Worm (Caenorhabditis elegans) whole organism, L1 larva: ENCODE data around the gene W03F9.9.

Experiments
- C34B4.2 ChIP-seq: sonication (generic microtip); optimal IDR thresholded peaks from 2 replicates; lab custom pipeline; 2017; ENCODE audit warnings: mild to moderate bottlenecking, missing genetic modification characterization, missing compliant biosample characterization
- F16B12.6 ChIP-seq: fragments of 150-350 bp; optimal IDR thresholded peaks from 2 replicates; lab custom pipeline; 2014; ENCODE audit warnings: missing biosample characterization, missing genetic modification characterization
- Y116A8C.19 ChIP-seq: sonication (generic microtip); optimal IDR thresholded peaks from 2 replicates; lab custom pipeline; 2016; ENCODE audit warnings: missing compliant biosample characterization, missing genetic modification characterization, borderline replicate concordance
- alr-1 ChIP-seq: fragments of 200-800 bp; sonication (Bioruptor generic); optimal IDR thresholded peaks from 2 replicates; lab custom pipeline; 2018; ENCODE audit warnings: borderline replicate concordance, mild to moderate bottlenecking, missing genetic modification characterization, missing compliant biosample characterization
- aly-2 ChIP-seq: fragments of 150-350 bp; optimal IDR thresholded peaks from 2 replicates; lab custom pipeline; 2014; ENCODE audit warnings: missing biosample characterization, missing genetic modification characterization
- ama-1 ChIP-seq: fragments of 150-350 bp; optimal IDR thresholded peaks from 2 replicates; lab custom pipeline; 2014
- blmp-1 ChIP-seq: fragments of 150-350 bp; optimal IDR thresholded peaks from 2 replicates; lab custom pipeline; 2014; ENCODE audit warnings: missing biosample characterization, missing genetic modification characterization
- ceh-63 ChIP-seq: fragments of 200-800 bp; sonication (Bioruptor generic); optimal IDR thresholded peaks from 2 replicates; lab custom pipeline; 2018; ENCODE audit warnings: mild to moderate bottlenecking, missing genetic modification characterization, missing compliant biosample characterization
- ceh-82 ChIP-seq, 3 experiments: fragments of 150-350 bp in 1 of 3; sonication (generic microtip) in 2 of 3; optimal IDR thresholded peaks; 2 replicates each; lab custom pipeline; 2014 to 2017; ENCODE audit warnings: missing biosample characterization in 3 of 3, missing genetic modification characterization in 3 of 3
- efl-1 ChIP-seq, 4 experiments: fragments of 150-350 bp; optimal IDR thresholded peaks in 3 of 4; peaks in 1 of 4; 1 replicate in 1 of 4; 2 replicates in 3 of 4; lab custom pipeline; 2014; ENCODE audit warnings: missing biosample characterization in 2 of 4, missing genetic modification characterization in 2 of 4, missing genetic modification reagents in 2 of 4
- efl-3 ChIP-seq: fragments of 200-800 bp; sonication (Bioruptor generic); optimal IDR thresholded peaks from 2 replicates; lab custom pipeline; 2018; ENCODE audit warnings: mild to moderate bottlenecking, missing genetic modification characterization, missing compliant biosample characterization
- fkh-10 ChIP-seq: sonication (generic microtip); optimal IDR thresholded peaks from 2 replicates; lab custom pipeline; 2017; ENCODE audit warnings: missing biosample characterization, missing genetic modification reagents, missing genetic modification characterization
- fkh-4 ChIP-seq: sonication (generic microtip); optimal IDR thresholded peaks from 2 replicates; lab custom pipeline; 2016; ENCODE audit warnings: missing compliant biosample characterization, missing genetic modification characterization, borderline replicate concordance
- fkh-8 ChIP-seq: sonication (generic microtip); optimal IDR thresholded peaks from 2 replicates; lab custom pipeline; 2016; ENCODE audit warnings: mild to moderate bottlenecking, missing genetic modification characterization, missing compliant biosample characterization
- fos-1 ChIP-seq: fragments of 150-350 bp; optimal IDR thresholded peaks from 2 replicates; lab custom pipeline; 2014; ENCODE audit warnings: missing biosample characterization, missing genetic modification characterization
- hlh-4 ChIP-seq: sonication (generic microtip); optimal IDR thresholded peaks from 2 replicates; lab custom pipeline; 2016; ENCODE audit warnings: mild to moderate bottlenecking, missing genetic modification characterization, missing compliant biosample characterization
- irx-1 ChIP-seq: sonication (generic microtip); optimal IDR thresholded peaks from 2 replicates; lab custom pipeline; 2016; ENCODE audit warnings: missing genetic modification characterization, missing compliant biosample characterization
- isw-1 ChIP-seq: fragments of 200-800 bp; sonication (Bioruptor generic); IDR thresholded peaks from 2 replicates; pipeline ENCODE4 v1.3.6; 2022; ENCODE audit warnings: missing genetic modification characterization, missing compliant biosample characterization
- jun-1 ChIP-seq: fragments of 150-350 bp; optimal IDR thresholded peaks from 2 replicates; lab custom pipeline; 2014; ENCODE audit warnings: missing biosample characterization, missing genetic modification reagents, missing genetic modification characterization
- lin-15B ChIP-seq: fragments of 150-350 bp; sonication (generic microtip); optimal IDR thresholded peaks from 3 replicates; lab custom pipeline; 2014; ENCODE audit warnings: missing biosample characterization, missing genetic modification characterization
- mef-2 ChIP-seq: fragments of 150-350 bp; optimal IDR thresholded peaks from 2 replicates; lab custom pipeline; 2014; ENCODE audit warnings: missing biosample characterization, missing genetic modification characterization
- nhr-19 ChIP-seq: fragments of 200-800 bp; sonication (Bioruptor generic); conservative IDR thresholded peaks from 2 replicates; pipeline ENCODE4 v1.3.6; 2022; ENCODE audit warnings: missing genetic modification characterization, missing compliant biosample characterization
- nhr-20 ChIP-seq: sonication (generic microtip); optimal IDR thresholded peaks from 2 replicates; lab custom pipeline; 2016; ENCODE audit warnings: mild to moderate bottlenecking, missing genetic modification characterization, missing compliant biosample characterization
- nhr-237 ChIP-seq: fragments of 150-350 bp; optimal IDR thresholded peaks from 2 replicates; lab custom pipeline; 2014; ENCODE audit warnings: missing biosample characterization, missing genetic modification characterization
- nhr-28 ChIP-seq: fragments of 150-350 bp; optimal IDR thresholded peaks from 2 replicates; lab custom pipeline; 2014; ENCODE audit warnings: missing biosample characterization, missing genetic modification characterization
- nhr-47 ChIP-seq: sonication (generic microtip); optimal IDR thresholded peaks from 2 replicates; lab custom pipeline; 2016; ENCODE audit warnings: mild to moderate bottlenecking, missing genetic modification characterization, moderate library complexity, missing compliant biosample characterization
- nhr-71 ChIP-seq: sonication (generic microtip); optimal IDR thresholded peaks from 2 replicates; lab custom pipeline; 2016; ENCODE audit warnings: mild to moderate bottlenecking, missing genetic modification characterization, moderate library complexity, missing compliant biosample characterization
- nhr-77 ChIP-seq: fragments of 150-350 bp; optimal IDR thresholded peaks from 2 replicates; lab custom pipeline; 2014; ENCODE audit warnings: missing biosample characterization, missing genetic modification characterization
- nhr-84 ChIP-seq: sonication (generic microtip); optimal IDR thresholded peaks from 2 replicates; lab custom pipeline; 2017; ENCODE audit warnings: missing biosample characterization, missing genetic modification characterization
- nhr-85 ChIP-seq: sonication (generic microtip); peaks from one replicate; lab custom pipeline; 2016; ENCODE audit warnings: missing genetic modification characterization, inconsistent platforms, missing compliant biosample characterization
- nhr-90 ChIP-seq: sonication (generic microtip); optimal IDR thresholded peaks from 2 replicates; lab custom pipeline; 2016; ENCODE audit warnings: mild to moderate bottlenecking, missing genetic modification characterization, missing compliant biosample characterization; ENCODE audit not compliant: poor library complexity
- pax-3 ChIP-seq: fragments of 200-800 bp; sonication (Bioruptor generic); optimal IDR thresholded peaks from 2 replicates; lab custom pipeline; 2018; ENCODE audit warnings: mild to moderate bottlenecking, missing genetic modification characterization, moderate library complexity, missing compliant biosample characterization
- rnt-1 ChIP-seq: sonication (generic microtip); optimal IDR thresholded peaks from 2 replicates; lab custom pipeline; 2016; ENCODE audit warnings: mild to moderate bottlenecking, missing genetic modification characterization, moderate library complexity, missing compliant biosample characterization
- skn-1 ChIP-seq: fragments of 150-350 bp; optimal IDR thresholded peaks from 2 replicates; lab custom pipeline; 2014; ENCODE audit warnings: missing biosample characterization, missing genetic modification characterization
- snpc-4 ChIP-seq: fragments of 150-350 bp; optimal IDR thresholded peaks from 2 replicates; lab custom pipeline; 2014; ENCODE audit warnings: missing biosample characterization, missing genetic modification characterization
- snu-23 ChIP-seq: sonication (generic microtip); optimal IDR thresholded peaks from 2 replicates; lab custom pipeline; 2016; ENCODE audit warnings: missing genetic modification characterization, missing compliant biosample characterization
- swsn-7 ChIP-seq: sonication (generic microtip); optimal IDR thresholded peaks from 2 replicates; lab custom pipeline; 2016; ENCODE audit warnings: missing genetic modification characterization, missing compliant biosample characterization
- unc-130 ChIP-seq: fragments of 150-350 bp; optimal IDR thresholded peaks from 2 replicates; lab custom pipeline; 2017; ENCODE audit warnings: missing biosample characterization, missing genetic modification characterization, inconsistent platforms
- unc-98 ChIP-seq: fragments of 200-800 bp; sonication (Bioruptor generic); IDR thresholded peaks from 2 replicates; pipeline ENCODE4 v1.3.6; 2022; ENCODE audit warnings: missing genetic modification characterization, missing compliant biosample characterization
- vab-15 ChIP-seq: sonication (generic microtip); optimal IDR thresholded peaks from 2 replicates; lab custom pipeline; 2017; ENCODE audit warnings: missing genotype, mild to moderate bottlenecking, missing genetic modification characterization, missing compliant biosample characterization
- ztf-4 ChIP-seq: fragments of 150-350 bp; optimal IDR thresholded peaks from 2 replicates; lab custom pipeline; 2014; ENCODE audit warnings: missing biosample characterization, missing genetic modification characterization

The W03F9.9 gene

DNA sequence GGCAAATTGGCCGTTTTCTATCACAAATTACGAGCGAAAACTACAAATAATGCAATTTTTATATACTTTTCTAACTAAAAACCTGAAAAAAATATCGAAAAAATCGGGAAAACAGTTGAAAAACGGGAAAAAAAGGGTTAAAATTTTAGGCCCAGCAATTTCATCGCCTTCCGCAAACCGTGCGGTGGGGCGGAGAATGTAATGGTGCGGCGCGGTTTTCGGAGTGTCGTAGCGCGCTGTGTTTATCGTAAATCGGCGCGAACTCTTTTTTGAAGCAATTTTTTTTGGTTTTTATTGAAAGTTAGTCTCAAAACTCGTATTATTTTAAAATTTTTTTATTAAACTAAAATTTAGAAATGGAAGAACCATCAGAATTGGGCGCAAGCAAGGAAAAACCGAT lies 34.2 kb upstream of the W03F9.9 start, which contains the start of gene picd-1 (continued):
- TF ChIP-seq C34B4.2 (tag; lab: Kevin White, UChicago) (no peak), irx-1 (tag; lab: Kevin White, UChicago) (peak; percentile 40), nhr-71 (tag; lab: Kevin White, UChicago) (peak; percentile 88), alr-1 (no peak), isw-1 (GFP tag; lab: Robert Waterston, UW) (peak; percentile 70), fkh-10 (GFP tag; lab: Kevin White, UChicago) (peak; percentile 37), vab-15 (no peak), nhr-77 (tag; lab: Kevin White, UChicago) (peak; percentile 58), jun-1 (tag; lab: Kevin White, UChicago) (peak; percentile 54), pax-3 (tag; lab: Kevin White, UChicago) (peak; percentile 37), aly-2 (tag; lab: Kevin White, UChicago) (no peak), rnt-1 (tag; lab: Kevin White, UChicago) (peak; percentile 86), efl-3 (GFP tag; lab: Kevin White, UChicago) (no peak), nhr-85 (tag; lab: Kevin White, UChicago) (peak; percentile 77), unc-98 (no peak), snu-23 (peak; percentile 89), nhr-47 (tag; lab: Kevin White, UChicago) (no peak), snpc-4 (tag; lab: Kevin White, UChicago) (peak; percentile 39), mef-2 (tag; lab: Kevin White, UChicago) (no peak), efl-1 (optimal IDR thresholded peaks at IDR 0.05; lab: Kevin White, UChicago) (peak; percentile 79 to 82), efl-1 (GFP tag; optimal IDR thresholded peaks at IDR 0.05 in 1 of 2; lab: Kevin White, UChicago) (peak; percentile 84 to 98), swsn-7 (tag; lab: Kevin White, UChicago) (no peak), F16B12.6 (tag; lab: Kevin White, UChicago) (peak; percentile 61), skn-1 (tag; lab: Kevin White, UChicago) (peak; percentile 84), nhr-237 (no peak), Y116A8C.19 (no peak), nhr-20 (tag; lab: Kevin White, UChicago) (peak; percentile 79), lin-15B (tag; lab: Kevin White, UChicago) (peak; percentile 99), ztf-4 (no peak), nhr-90 (tag; lab: Kevin White, UChicago) (peak; percentile 32), fos-1 (tag; lab: Kevin White, UChicago) (peak; percentile 51), unc-130 (peak; percentile 86)

DNA sequence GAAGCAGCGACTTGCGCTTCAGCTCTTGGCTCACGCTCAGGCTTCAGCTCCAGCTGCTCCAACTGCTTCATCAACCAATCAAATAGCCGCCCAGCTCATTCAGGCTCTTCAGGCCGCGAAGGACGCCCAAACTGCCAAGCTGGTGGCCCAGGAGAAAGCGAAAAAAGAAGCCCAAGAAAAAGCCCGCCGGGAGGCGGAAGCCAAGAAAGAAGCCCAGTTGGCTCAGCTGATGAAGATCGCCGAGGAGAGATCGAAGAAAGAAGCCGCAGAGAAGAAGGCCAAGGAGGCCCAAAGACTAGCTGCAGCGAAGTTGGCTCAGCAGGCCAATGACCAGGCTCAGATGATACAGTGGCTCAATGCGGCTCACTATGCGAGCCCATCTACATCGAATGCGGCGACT lies 22.4 kb upstream of the W03F9.9 start:
- TF ChIP-seq hlh-4 (tag; lab: Kevin White, UChicago) = no peak
- no peak for TF ChIP-seq fkh-8
- no peak for TF ChIP-seq fkh-4 (tag; lab: Kevin White, UChicago)
- TF ChIP-seq nhr-84 = no peak
- no peak for TF ChIP-seq ama-1 (lab: Kevin White, UChicago)
- no peak for TF ChIP-seq nhr-19 (GFP tag; lab: Robert Waterston, UW)
- no peak for TF ChIP-seq ceh-63 (GFP tag; lab: Kevin White, UChicago)
- no peak for TF ChIP-seq snpc-4 (tag; lab: Kevin White, UChicago)
- no peak for TF ChIP-seq nhr-28 (tag; lab: Kevin White, UChicago)
- TF ChIP-seq blmp-1 = no peak
- TF ChIP-seq ceh-82 (tag; optimal IDR thresholded peaks at IDR 0.05; lab: Kevin White, UChicago) = no peak
- TF ChIP-seq, all 84 proteins: peak for 0

DNA sequence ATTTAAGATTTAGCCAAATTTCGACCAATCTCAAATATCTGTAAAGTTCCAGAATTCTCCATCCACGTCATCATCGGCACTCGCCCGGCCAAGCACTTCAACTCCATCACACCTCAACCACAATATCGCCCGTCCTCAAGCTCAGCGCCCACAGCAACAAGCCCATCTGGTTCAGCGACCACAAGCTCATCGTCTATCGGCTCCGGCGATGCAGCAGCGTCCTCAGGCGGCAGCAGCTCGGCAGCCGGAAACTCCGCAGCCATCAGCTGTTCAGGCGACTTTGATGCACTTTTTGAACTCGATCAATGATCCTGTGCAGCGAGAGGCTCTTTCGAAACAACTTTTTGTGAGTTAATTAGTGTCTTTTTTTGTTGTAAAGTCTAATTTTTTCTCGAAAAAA lies 21.4 kb upstream of the W03F9.9 start:
- TF ChIP-seq nhr-47 (tag; lab: Kevin White, UChicago) = no peak
- peak; percentile 38 for TF ChIP-seq rnt-1 (tag; lab: Kevin White, UChicago)
